Fruit fly (Drosophila melanogaster) Kc167 (cell line): ENCODE results near the gene CG45067.

Experiments used
- Myc ChIP-seq: fragments of >200 bp; optimal IDR thresholded peaks from 2 replicates; lab custom pipeline; 2017; ENCODE audit warnings: missing external identifiers
- Sin3A ChIP-seq: fragments of >200 bp; optimal IDR thresholded peaks from 2 replicates; lab custom pipeline; 2018; ENCODE audit warnings: missing external identifiers
- h ChIP-seq: fragments of >200 bp; optimal IDR thresholded peaks from 3 replicates; lab custom pipeline; 2018; ENCODE audit warnings: missing external identifiers
- insv ChIP-seq: fragments of >200 bp; optimal IDR thresholded peaks from 3 replicates; lab custom pipeline; 2018; ENCODE audit warnings: missing external identifiers
- psq ChIP-seq: fragments of >200 bp; optimal IDR thresholded peaks from 2 replicates; lab custom pipeline; 2017; ENCODE audit warnings: missing external identifiers
- ttk ChIP-seq: sonication (Bioruptor generic); optimal IDR thresholded peaks from 2 replicates; lab custom pipeline; 2017; ENCODE audit warnings: missing external identifiers

The CG45067 gene

dm6 chr3L:3108040-3108615 lies 6.1 kb downstream of the CG45067 start:
- TF ChIP-seq psq (lab: Kevin White, UChicago) (no peak), Myc (lab: Kevin White, UChicago) (no peak), Sin3A (lab: Kevin White, UChicago) (no peak), insv (lab: Kevin White, UChicago) (no peak), h (lab: Kevin White, UChicago) (no peak), ttk (lab: Kevin White, UChicago) (no peak)

- TF ChIP-seq insv (lab: Kevin White, UChicago) (no peak), Sin3A (lab: Kevin White, UChicago) (no peak), ttk (lab: Kevin White, UChicago) (no peak), Myc (lab: Kevin White, UChicago) (no peak), psq (lab: Kevin White, UChicago) (no peak), h (lab: Kevin White, UChicago) (no peak)
Observed at dm6 chr3L:3106908-3107821, 7.1 kb downstream of the CG45067 start, which contains the start of gene Cht7. Gene Cht7 (minus strand): TSS chr3L:3106958.

dm6 chr3L:3106146-3106545 lies 8.1 kb downstream of the CG45067 start:
- TF ChIP-seq psq (lab: Kevin White, UChicago) (no peak), Sin3A (lab: Kevin White, UChicago) (no peak), Myc (lab: Kevin White, UChicago) (no peak), insv (lab: Kevin White, UChicago) (no peak), h (lab: Kevin White, UChicago) (no peak), ttk (lab: Kevin White, UChicago) (no peak)

dm6 chr3L:3105531-3105930 lies 8.7 kb downstream of the CG45067 start:
- TF ChIP-seq Sin3A (lab: Kevin White, UChicago) (no peak), ttk (lab: Kevin White, UChicago) (no peak), insv (lab: Kevin White, UChicago) (no peak), h (lab: Kevin White, UChicago) (no peak), Myc (lab: Kevin White, UChicago) (no peak), psq (lab: Kevin White, UChicago) (no peak)

- TF ChIP-seq h (lab: Kevin White, UChicago) (no peak), Sin3A (lab: Kevin White, UChicago) (no peak), Myc (lab: Kevin White, UChicago) (no peak)
Observed at dm6 chr3L:3102506-3103023, 11.7 kb downstream of the CG45067 start.

- TF ChIP-seq psq (lab: Kevin White, UChicago) (no peak), h (lab: Kevin White, UChicago) (no peak), ttk (lab: Kevin White, UChicago) (no peak), Myc (lab: Kevin White, UChicago) (no peak), Sin3A (lab: Kevin White, UChicago) (no peak), insv (lab: Kevin White, UChicago) (no peak)
Observed at dm6 chr3L:3101157-3101556, 13.1 kb downstream of the CG45067 start.

- no peak for TF ChIP-seq ttk (lab: Kevin White, UChicago)
- TF ChIP-seq Myc (lab: Kevin White, UChicago) = no peak
- no peak for TF ChIP-seq psq (lab: Kevin White, UChicago)
- TF ChIP-seq Sin3A (lab: Kevin White, UChicago) = no peak
- TF ChIP-seq h (lab: Kevin White, UChicago) = no peak
- TF ChIP-seq insv (lab: Kevin White, UChicago) = no peak
Observed at dm6 chr3L:3098778-3099429, 15.4 kb downstream of the CG45067 start.

- TF ChIP-seq psq (lab: Kevin White, UChicago) (no peak), Sin3A (lab: Kevin White, UChicago) (no peak), ttk (lab: Kevin White, UChicago) (no peak), Myc (lab: Kevin White, UChicago) (no peak), h (lab: Kevin White, UChicago) (no peak), insv (lab: Kevin White, UChicago) (no peak)
Observed at dm6 chr3L:3097598-3097880, 16.7 kb downstream of the CG45067 start.

- no peak for TF ChIP-seq insv (lab: Kevin White, UChicago)
Observed at dm6 chr3L:3096726-3097597, 17.3 kb downstream of the CG45067 start.

dm6 chr3L:3096073-3096725 lies 18.1 kb downstream of the CG45067 start:
- TF ChIP-seq ttk (lab: Kevin White, UChicago) (no peak), h (lab: Kevin White, UChicago) (no peak), psq (lab: Kevin White, UChicago) (no peak), Myc (lab: Kevin White, UChicago) (no peak), insv (lab: Kevin White, UChicago) (no peak), Sin3A (lab: Kevin White, UChicago) (no peak)
